Fruit fly (Drosophila melanogaster): ENCODE measurements around the gene rdo.

The rdo gene

DNA sequence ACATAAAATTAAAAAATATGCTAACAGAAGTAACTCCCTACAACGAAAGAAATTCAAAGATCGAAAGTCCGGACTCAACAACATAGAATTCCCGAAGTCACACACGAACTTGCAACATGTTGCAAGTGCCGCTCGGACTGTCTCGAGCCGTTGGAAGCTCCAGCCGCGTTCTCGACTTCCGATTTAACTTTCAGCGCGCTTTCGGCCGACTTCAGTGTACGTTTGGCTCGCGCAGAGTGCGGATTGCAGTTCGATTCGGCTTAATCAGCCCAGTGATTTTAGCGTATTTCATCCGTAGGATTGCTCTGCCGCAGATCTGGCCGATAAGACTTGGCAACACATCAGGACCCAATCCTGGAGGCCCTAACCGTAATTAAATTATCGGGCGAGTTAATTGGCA, at the start of gene rdo:
Gene rdo, plus strand, starts transcription at position 213 of the 400 bp plus-strand sequence.
- no peak for TF ChIP-seq noc (tag; optimal IDR thresholded peaks at IDR 0.05)

DNA sequence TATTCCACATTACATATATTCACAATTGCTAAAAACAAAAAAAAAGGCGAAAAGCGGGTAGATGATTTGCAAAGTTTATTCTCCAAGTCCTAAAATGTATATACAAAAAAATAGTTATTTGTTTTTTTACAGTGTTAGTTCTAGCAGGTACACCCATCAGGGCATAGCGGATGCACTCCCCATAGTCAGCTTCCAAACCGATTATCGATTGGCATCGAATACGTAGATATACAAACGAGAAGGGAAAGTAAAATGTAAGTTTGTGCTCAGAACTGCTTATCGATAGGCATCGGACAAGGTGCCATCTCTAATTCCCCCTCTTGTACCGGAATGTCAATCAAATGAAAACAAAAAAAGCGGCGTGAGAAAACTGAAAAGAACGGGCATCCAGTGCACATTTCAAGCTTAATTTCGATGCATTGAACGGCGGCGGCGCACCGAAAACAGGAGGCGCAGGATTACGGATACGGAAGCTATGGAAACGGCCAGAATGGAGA, 49.1 kb upstream of the rdo start, which contains the start of gene CG5674:
Gene CG5674, plus strand, starts transcription at position 309 of the 497 bp plus-strand sequence.
- TF ChIP-seq noc (tag; optimal IDR thresholded peaks at IDR 0.05), result no peak

DNA sequence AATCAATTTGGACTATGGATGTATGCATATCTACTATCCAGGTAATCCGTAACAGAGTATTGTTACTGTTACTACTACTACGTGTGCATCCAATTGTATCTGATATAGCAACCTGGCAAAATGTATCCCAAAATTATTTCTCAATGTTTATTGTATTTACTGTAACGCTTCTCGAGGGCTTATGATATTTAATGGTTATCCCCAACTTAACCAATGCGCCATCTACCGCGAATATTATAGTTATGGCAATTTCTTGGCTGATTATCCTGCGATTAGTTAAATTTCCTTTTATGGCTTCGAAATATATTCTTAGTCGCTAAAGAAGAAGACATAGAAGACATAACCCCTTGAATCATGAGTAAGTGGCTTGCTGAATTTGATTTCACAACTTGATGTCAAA, 48.5 kb upstream of the rdo start:
- TF ChIP-seq noc (tag; optimal IDR thresholded peaks at IDR 0.05), result no peak

DNA sequence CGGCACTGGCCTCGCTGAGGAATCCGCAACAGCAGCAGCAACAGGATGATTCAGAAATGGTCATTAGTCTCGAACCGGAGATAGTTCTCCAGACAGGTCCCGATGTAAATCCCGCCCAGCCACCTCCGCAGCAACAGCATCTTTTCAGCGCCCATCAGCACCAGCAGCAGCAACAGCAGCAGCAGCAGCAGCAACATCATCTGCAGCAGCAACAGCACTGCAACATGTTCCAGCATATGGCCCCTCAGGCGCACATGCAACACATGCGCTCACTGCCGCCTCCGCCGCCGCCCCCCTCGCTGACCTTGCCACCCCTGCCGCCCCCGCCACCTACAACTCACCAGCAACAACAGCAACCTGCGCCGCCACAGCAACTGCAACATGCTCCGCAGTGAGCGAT, 39.2 kb upstream of the rdo start:
- no peak for TF ChIP-seq noc (tag; optimal IDR thresholded peaks at IDR 0.05)

DNA sequence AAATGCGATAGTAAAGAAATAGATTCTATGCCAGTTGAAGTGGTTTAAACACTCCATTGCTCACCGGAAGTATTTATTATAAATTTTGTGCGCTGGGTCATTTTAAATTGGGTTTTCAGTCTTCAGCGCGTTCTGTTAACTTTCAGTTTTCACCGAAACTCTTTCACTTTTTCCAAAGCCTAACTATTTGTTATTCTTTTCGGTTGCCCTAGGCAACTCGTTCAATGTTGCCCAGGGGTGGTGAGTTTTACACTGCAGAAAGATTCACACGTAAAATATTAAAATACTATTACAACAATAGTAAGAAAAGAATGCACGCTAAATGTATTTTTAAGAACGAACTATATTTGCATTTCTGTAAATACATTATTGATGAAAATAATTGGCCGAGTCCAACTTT, 29.8 kb upstream of the rdo start, which contains the start of gene btv:
Gene btv, minus strand, starts transcription at position 101 of the 400 bp plus-strand sequence.
- no peak for TF ChIP-seq noc (tag; optimal IDR thresholded peaks at IDR 0.05)

DNA sequence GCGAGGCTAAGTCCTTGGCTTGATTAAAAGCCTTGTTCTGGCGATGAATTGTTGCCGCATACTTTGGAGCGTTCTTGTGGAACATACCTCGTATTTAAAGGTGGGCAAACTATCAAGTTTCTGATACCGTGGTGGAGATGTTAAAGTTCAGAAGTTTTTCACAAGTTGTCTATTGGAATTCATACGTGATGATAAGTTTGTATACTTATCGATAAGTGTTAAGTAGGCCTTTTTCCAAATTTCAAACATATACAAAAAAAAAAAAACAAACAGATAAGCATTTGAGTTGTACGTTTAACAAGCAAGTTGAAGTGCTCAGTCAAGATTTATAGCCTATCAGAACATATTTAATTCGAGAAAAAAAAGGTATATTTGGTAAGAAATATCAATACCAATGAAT, 26.1 kb upstream of the rdo start, which contains the start of gene CG5681:
Gene CG5681, plus strand, starts transcription at position 301 of the 400 bp plus-strand sequence.
- no peak for TF ChIP-seq noc (tag; optimal IDR thresholded peaks at IDR 0.05)

DNA sequence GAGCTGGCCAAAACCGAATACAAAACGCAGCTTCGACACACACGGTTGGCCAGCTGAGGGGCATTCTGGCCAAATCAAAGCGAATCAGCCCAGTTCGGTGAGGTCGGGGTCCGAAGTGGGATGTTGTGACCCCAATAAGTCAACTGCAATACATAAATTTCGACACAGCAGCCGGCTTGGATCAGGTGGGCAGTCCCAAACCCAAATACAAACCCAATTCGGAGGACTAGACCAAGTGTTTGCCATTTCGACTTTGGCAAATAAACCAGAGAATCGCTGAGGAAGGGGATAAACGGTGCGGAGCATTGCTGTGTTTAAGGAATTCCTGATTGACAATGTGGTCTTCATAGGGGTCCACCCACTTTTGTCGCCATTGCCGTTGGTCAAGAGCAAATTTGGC, 23.2 kb upstream of the rdo start:
- TF ChIP-seq noc (tag; optimal IDR thresholded peaks at IDR 0.05), result no peak

DNA sequence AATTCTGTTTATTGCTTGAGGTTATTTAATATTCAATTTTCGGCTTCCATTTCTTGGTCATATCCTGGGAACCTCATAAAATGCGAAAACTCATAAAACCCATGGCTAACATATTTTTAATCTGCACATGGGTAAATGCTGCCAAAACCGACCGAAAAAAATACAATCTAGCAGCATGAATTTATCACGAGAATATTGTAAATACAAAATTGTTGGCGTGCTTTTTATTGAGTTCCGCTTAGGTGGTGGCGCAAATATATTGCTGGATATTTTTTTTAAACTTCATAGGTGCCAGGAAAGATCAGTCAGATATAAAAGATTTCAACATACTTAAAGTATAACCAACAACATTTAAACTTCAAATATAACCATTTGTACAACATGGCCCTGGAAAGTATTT, 22.1 kb upstream of the rdo start, which contains the start of gene Prosbeta5R2:
Gene Prosbeta5R2, plus strand, starts transcription at position 301 of the 400 bp plus-strand sequence.
- no peak for TF ChIP-seq noc (tag; optimal IDR thresholded peaks at IDR 0.05)

DNA sequence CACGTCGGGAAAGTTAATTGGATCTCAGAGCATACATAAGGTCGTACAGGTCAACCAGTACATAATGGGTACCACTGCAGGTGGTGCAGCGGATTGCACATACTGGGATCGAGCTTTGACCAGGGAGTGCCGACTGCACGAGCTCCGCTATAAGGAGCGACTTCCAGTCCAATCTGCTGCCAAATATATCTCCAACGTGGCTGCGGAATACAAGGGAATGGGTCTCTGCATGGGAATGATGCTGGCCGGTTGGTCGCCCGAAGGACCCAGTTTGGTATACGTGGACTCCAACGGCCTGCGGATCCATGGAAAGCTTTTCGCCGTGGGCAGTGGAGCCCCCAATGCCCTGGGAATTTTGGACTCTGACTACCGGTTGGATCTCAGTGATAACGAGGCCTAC, 21.4 kb upstream of the rdo start:
- TF ChIP-seq noc (tag; optimal IDR thresholded peaks at IDR 0.05), result no peak

DNA sequence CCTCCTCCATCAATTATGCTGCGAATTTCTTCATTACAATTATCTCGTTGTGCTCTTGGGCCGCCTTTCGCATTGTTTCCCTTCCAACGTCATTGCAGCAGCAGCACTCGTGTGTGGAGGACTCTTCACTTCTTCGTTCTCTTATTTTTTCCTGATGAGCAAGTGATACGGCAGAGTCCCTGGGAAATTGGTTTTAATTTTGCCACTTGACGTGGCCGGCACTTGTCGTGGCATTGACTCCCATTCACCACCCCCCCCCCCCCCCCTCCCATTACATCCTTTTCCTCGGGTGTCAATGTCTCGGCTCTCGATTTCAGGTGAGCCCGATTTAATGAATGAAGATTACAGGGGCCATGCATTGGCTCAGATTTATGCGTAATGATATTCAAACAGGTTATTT, 10.0 kb upstream of the rdo start:
- TF ChIP-seq noc (tag; optimal IDR thresholded peaks at IDR 0.05), result no peak

DNA sequence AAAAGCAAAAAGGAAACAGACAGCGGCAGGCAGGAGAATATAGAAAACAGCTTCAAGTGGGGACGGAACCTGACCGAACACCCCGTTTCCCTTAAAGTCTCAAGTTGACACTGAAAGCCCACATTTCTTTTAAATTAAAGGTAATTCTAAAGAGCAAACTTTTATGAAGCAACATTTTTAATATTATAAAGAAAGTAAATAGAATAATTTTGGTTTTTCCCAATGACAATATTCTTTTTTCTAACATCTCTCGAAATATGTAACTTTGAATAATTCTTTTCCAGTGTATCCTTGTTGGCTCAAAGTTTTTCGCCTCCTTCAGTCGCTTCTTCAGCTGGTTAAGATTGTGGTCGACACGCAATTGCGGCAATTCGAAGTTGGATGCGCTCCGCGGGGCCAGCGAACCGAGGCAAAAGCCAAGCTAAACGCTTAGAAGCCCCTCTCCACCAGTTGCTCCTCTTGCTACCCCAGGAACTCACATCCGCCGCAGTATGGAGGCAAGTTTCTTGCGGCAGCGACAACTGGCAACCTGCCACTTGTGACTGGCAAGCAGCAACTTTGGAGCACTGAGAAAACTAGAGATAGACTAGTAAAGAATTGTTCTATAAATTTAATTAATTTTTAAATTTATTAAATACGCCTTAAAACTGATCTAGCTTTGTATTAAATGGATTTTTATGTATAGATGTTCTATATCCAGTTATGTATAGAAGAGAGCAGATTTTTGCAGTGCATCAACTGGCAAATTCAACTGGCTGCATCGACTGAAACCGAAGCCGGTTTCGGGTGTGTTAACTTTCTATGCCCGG, 8.9 kb upstream of the rdo start:
- no peak for TF ChIP-seq noc (tag; optimal IDR thresholded peaks at IDR 0.05)

DNA sequence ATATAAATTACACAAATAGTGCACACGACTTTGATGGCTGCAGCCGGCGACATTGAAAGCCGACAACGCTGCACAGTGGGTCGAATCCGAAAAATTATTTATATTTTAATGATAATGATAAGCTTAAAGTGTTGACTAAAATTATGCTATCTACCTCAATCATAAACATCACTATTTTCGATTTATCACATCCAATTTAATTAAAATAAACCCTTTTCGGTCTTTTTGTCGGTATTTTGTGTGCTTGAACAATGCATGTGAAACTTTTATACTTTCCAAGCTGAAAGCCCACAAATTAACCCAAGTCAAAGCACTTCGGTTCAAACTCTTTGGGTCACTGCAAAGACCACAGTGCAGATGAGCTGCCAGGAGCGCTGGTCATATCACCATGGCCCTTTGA, 6.7 kb upstream of the rdo start:
- TF ChIP-seq noc (tag; optimal IDR thresholded peaks at IDR 0.05), result no peak

DNA sequence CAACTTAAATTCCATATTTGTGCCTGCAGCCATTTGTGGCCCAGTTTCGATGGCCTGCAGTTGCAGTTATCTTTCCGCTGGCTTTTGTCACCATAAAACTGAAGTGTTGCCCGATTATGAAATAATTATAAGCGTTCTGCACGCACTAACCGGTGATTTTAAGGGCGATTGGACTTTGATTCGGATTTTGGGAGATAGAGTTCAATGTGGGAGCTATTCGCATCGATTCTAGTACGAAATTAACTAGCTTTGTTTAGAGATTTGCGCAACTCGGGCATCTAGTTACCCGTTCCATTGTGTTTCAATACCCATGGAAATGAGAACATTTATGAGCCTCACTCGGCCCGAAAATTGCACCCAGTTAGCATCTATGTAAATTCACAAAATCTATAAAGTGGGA, 5.9 kb upstream of the rdo start, which contains the start of gene CG5693:
Gene CG5693, plus strand, starts transcription at position 301 of the 400 bp plus-strand sequence.
- TF ChIP-seq noc (tag; optimal IDR thresholded peaks at IDR 0.05), result no peak

DNA sequence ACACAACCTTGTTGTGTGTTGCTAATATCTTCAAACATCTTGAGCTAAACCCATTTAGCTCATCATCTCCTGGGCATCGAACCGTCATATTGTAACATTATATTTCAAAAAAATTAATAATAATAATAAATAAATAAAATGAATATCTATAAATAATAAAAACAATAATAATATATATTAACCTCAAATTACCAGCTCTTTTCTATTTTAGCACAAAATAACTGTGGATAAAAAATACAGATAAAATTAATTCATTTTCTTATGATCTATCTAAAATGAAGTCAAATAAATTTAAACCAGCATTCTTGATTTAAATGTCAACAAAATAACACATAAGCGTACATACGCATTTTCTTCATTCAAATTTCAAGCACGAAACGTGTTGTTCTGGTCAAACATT, 5.1 kb upstream of the rdo start, which contains the start of gene CG42659:
Gene CG42659, plus strand, starts transcription at position 301 of the 400 bp plus-strand sequence.
- TF ChIP-seq noc (tag; optimal IDR thresholded peaks at IDR 0.05), result no peak

DNA sequence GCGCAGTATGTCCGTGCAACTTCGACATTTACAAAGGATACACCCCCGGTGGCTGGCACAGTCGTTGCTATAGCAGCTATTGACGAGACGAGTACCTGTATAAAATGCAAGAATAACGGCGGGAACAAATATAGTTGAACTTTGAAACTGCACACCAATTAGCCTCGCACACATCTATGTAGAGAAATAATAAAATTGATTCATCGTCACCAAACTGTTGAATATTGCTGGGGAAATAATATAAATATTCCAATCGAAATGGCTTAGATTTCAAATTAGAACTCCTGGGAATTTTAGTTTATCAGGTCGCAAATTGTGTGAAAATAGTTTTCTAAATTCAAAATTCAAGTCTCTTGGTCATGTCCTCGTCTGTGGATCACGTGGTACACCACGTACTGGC, 4.5 kb upstream of the rdo start, which contains the start of the genes CG42634 and CG42635:
Gene CG42634, plus strand, starts transcription at position 301 of the 400 bp plus-strand sequence.
Gene CG42635, plus strand, starts transcription at position 301 of the 400 bp plus-strand sequence.
- no peak for TF ChIP-seq noc (tag; optimal IDR thresholded peaks at IDR 0.05)

DNA sequence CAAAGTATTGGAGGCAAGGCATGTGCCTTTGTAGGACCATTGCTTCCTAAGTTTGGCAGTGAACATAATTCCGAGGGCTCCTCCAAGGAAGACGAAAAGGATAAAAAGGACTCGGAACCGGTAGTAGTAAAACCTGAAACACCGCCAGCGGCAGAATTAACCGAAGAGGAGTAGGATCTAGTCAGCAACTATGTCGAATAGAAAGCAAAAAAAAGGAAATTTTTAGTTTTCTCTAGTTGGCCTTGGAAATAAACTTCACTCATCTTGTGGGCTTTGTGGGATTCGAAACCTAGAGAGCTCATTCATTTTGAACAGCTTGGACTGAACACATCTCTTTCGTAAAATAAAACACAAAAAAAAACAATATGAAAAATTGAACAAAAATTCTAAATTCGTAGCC, 3.5 kb upstream of the rdo start, which contains the start of gene CG31740:
Gene CG31740, plus strand, starts transcription at position 301 of the 400 bp plus-strand sequence.
- TF ChIP-seq noc (tag; optimal IDR thresholded peaks at IDR 0.05), result no peak

DNA sequence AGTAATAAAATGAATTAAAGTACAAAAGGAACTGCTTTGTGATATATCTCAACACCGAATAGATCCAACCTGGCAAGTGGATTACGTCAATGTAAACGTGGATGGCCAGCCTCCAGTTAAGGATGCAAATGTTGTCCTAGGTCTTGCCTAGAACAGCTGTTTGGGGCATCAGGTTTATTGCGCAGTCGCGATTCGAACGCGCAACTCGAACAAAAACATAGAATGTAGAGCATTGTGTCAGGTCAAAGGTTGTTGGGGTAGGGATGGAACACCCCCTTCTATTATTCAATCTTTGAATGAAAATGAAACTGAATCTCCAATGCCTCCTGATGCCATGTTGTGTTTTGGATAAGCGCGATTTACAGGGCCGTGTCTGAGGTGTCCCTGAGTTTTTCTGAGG, 2.5 kb upstream of the rdo start:
- no peak for TF ChIP-seq noc (tag; optimal IDR thresholded peaks at IDR 0.05)
